Fruit fly (Drosophila melanogaster): ENCODE data around the gene ash2.

Gene ash2

dm6 chr3R:24614707-24615022 lies 35.3 kb upstream of the ash2 start:
- peak; percentile 67 for TF ChIP-seq tj (GFP tag; optimal IDR thresholded peaks at IDR 0.05)
- no peak for TF ChIP-seq CG14711 (tag; optimal IDR thresholded peaks at IDR 0.05)
- TF ChIP-seq toe (GFP tag; optimal IDR thresholded peaks at IDR 0.05): no peak
- TF ChIP-seq Crg-1 (GFP tag; optimal IDR thresholded peaks at IDR 0.05): no peak

- TF ChIP-seq toe (GFP tag; optimal IDR thresholded peaks at IDR 0.05) (no peak), cnc (optimal IDR thresholded peaks at IDR 0.05) (no peak), cic (GFP tag; optimal IDR thresholded peaks at IDR 0.05) (no peak), CG11617 (GFP tag; optimal IDR thresholded peaks at IDR 0.05) (no peak), CG33017 (tag; optimal IDR thresholded peaks at IDR 0.05) (no peak), CG7045 (GFP tag; optimal IDR thresholded peaks at IDR 0.05) (no peak), pad (GFP tag; optimal IDR thresholded peaks at IDR 0.05) (no peak), CG5204 (GFP tag; optimal IDR thresholded peaks at IDR 0.05) (no peak), CG1620 (GFP tag; optimal IDR thresholded peaks at IDR 0.05) (no peak), CG7101 (tag; optimal IDR thresholded peaks at IDR 0.05) (no peak), Crg-1 (GFP tag; optimal IDR thresholded peaks at IDR 0.05) (no peak), bab1 (GFP tag; optimal IDR thresholded peaks at IDR 0.05) (no peak), CG14711 (tag; optimal IDR thresholded peaks at IDR 0.05) (no peak)
Observed at dm6 chr3R:24620569-24620968, 29.4 kb upstream of the ash2 start.

dm6 chr3R:24625517-24625925 lies 24.4 kb upstream of the ash2 start, which contains the start of the genes Syx18 and atl:
TSS of gene Syx18 (minus strand) at chr3R:24625562.
TSS of gene atl (plus strand) at chr3R:24625671.
- TF ChIP-seq CG12768 (GFP tag; optimal IDR thresholded peaks at IDR 0.05) (no peak), Mnt (GFP tag; optimal IDR thresholded peaks at IDR 0.05) (peak; percentile 41), cic (GFP tag; optimal IDR thresholded peaks at IDR 0.05) (peak; percentile 38), toe (GFP tag; optimal IDR thresholded peaks at IDR 0.05) (no peak), pad (GFP tag; optimal IDR thresholded peaks at IDR 0.05) (peak; percentile 26), Hr96 (GFP tag; optimal IDR thresholded peaks at IDR 0.05) (no peak), bab1 (GFP tag; optimal IDR thresholded peaks at IDR 0.05) (peak; percentile 85), Clk (GFP tag; optimal IDR thresholded peaks at IDR 0.05) (no peak), CG5204 (GFP tag; optimal IDR thresholded peaks at IDR 0.05) (no peak), CG1620 (GFP tag; optimal IDR thresholded peaks at IDR 0.05) (peak; percentile 67), tj (GFP tag; optimal IDR thresholded peaks at IDR 0.05) (no peak), cnc (optimal IDR thresholded peaks at IDR 0.05) (no peak), CG7045 (GFP tag; optimal IDR thresholded peaks at IDR 0.05) (no peak), CG33017 (tag; optimal IDR thresholded peaks at IDR 0.05) (no peak), kay (GFP tag; ENCODE audit: borderline replicate concordance) (no peak), CG14711 (tag; optimal IDR thresholded peaks at IDR 0.05) (peak; percentile 56), CG11617 (GFP tag; optimal IDR thresholded peaks at IDR 0.05) (no peak), Crg-1 (GFP tag; optimal IDR thresholded peaks at IDR 0.05) (peak; percentile 36), ovo (GFP tag; optimal IDR thresholded peaks at IDR 0.05) (no peak), CG7101 (tag; optimal IDR thresholded peaks at IDR 0.05) (peak; percentile 28)

- TF ChIP-seq bab1 (GFP tag; optimal IDR thresholded peaks at IDR 0.05): peak; percentile 34
- no peak for TF ChIP-seq CG12768 (GFP tag; optimal IDR thresholded peaks at IDR 0.05)
- peak; percentile 43 for TF ChIP-seq Mnt (GFP tag; optimal IDR thresholded peaks at IDR 0.05)
- TF ChIP-seq Crg-1 (GFP tag; optimal IDR thresholded peaks at IDR 0.05): no peak
- peak; percentile 11 for TF ChIP-seq CG33017 (tag; optimal IDR thresholded peaks at IDR 0.05)
- TF ChIP-seq Hr96 (GFP tag; optimal IDR thresholded peaks at IDR 0.05): no peak
- peak; percentile 30 for TF ChIP-seq pad (GFP tag; optimal IDR thresholded peaks at IDR 0.05)
- no peak for TF ChIP-seq CG1620 (GFP tag; optimal IDR thresholded peaks at IDR 0.05)
- no peak for TF ChIP-seq kay (GFP tag; ENCODE audit: borderline replicate concordance)
- peak; percentile 21 for TF ChIP-seq CG7101 (tag; optimal IDR thresholded peaks at IDR 0.05)
- no peak for TF ChIP-seq cic (GFP tag; optimal IDR thresholded peaks at IDR 0.05)
- TF ChIP-seq Clk (GFP tag; optimal IDR thresholded peaks at IDR 0.05): peak; percentile 17
- TF ChIP-seq toe (GFP tag; optimal IDR thresholded peaks at IDR 0.05): no peak
- no peak for TF ChIP-seq ovo (GFP tag; optimal IDR thresholded peaks at IDR 0.05)
- no peak for TF ChIP-seq cnc (optimal IDR thresholded peaks at IDR 0.05)
- peak; percentile 65 for TF ChIP-seq CG7045 (GFP tag; optimal IDR thresholded peaks at IDR 0.05)
- TF ChIP-seq CG5204 (GFP tag; optimal IDR thresholded peaks at IDR 0.05): no peak
- TF ChIP-seq CG14711 (tag; optimal IDR thresholded peaks at IDR 0.05): peak; percentile 37
- TF ChIP-seq CG11617 (GFP tag; optimal IDR thresholded peaks at IDR 0.05): peak; percentile 14
- no peak for TF ChIP-seq tj (GFP tag; optimal IDR thresholded peaks at IDR 0.05)
Observed at dm6 chr3R:24626003-24626486, 23.9 kb upstream of the ash2 start.

dm6 chr3R:24626667-24627066 lies 23.3 kb upstream of the ash2 start:
- no peak for TF ChIP-seq CG11617 (GFP tag; optimal IDR thresholded peaks at IDR 0.05)
- peak; percentile 54 for TF ChIP-seq CG12768 (GFP tag; optimal IDR thresholded peaks at IDR 0.05)
- peak; percentile 66 for TF ChIP-seq tj (GFP tag; optimal IDR thresholded peaks at IDR 0.05)
- TF ChIP-seq toe (GFP tag; optimal IDR thresholded peaks at IDR 0.05): no peak
- peak; percentile 3 for TF ChIP-seq cic (GFP tag; optimal IDR thresholded peaks at IDR 0.05)

dm6 chr3R:24629877-24630808 lies 19.8 kb upstream of the ash2 start, which contains the start of gene Wsck:
TSS of gene Wsck (minus strand) at chr3R:24630075.
- peak; percentile 96 for TF ChIP-seq kay (GFP tag; ENCODE audit: borderline replicate concordance)
- TF ChIP-seq cic (GFP tag; optimal IDR thresholded peaks at IDR 0.05): peak; percentile 77
- TF ChIP-seq CG14711 (tag; optimal IDR thresholded peaks at IDR 0.05): peak; percentile 19
- no peak for TF ChIP-seq CG11617 (GFP tag; optimal IDR thresholded peaks at IDR 0.05)
- TF ChIP-seq ovo (GFP tag; optimal IDR thresholded peaks at IDR 0.05): peak; percentile 33
- peak; percentile 89 for TF ChIP-seq tj (GFP tag; optimal IDR thresholded peaks at IDR 0.05)
- peak; percentile 68 for TF ChIP-seq pad (GFP tag; optimal IDR thresholded peaks at IDR 0.05)
- TF ChIP-seq Mnt (GFP tag; optimal IDR thresholded peaks at IDR 0.05): peak; percentile 82
- TF ChIP-seq CG7101 (tag; optimal IDR thresholded peaks at IDR 0.05): peak; percentile 30
- peak; percentile 63 for TF ChIP-seq bab1 (GFP tag; optimal IDR thresholded peaks at IDR 0.05)
- peak; percentile 33 for TF ChIP-seq CG12768 (GFP tag; optimal IDR thresholded peaks at IDR 0.05)
- peak; percentile 55 to 76 for TF ChIP-seq cnc (optimal IDR thresholded peaks at IDR 0.05)
- TF ChIP-seq CG33017 (tag; optimal IDR thresholded peaks at IDR 0.05): no peak
- no peak for TF ChIP-seq CG5204 (GFP tag; optimal IDR thresholded peaks at IDR 0.05)
- TF ChIP-seq CG7045 (GFP tag; optimal IDR thresholded peaks at IDR 0.05): no peak
